Fruit fly (Drosophila melanogaster): Measurements from ENCODE around the gene Cad96Ca.

Cad96Ca gene

dm6 chr3R:25183484-25184442 lies 24.3 kb downstream of the Cad96Ca start, which contains the start of gene dan (continued):
- TF ChIP-seq CG15073 (GFP tag; optimal IDR thresholded peaks at IDR 0.05) = no peak
- TF ChIP-seq slou (GFP tag; optimal IDR thresholded peaks at IDR 0.05) = no peak
- TF ChIP-seq dmrt11E (tag; optimal IDR thresholded peaks at IDR 0.05) = peak; percentile 75
- TF ChIP-seq esg (GFP tag; conservative IDR thresholded peaks at IDR 0.05) = 0 out of 2 replicates have a peak, but pooled peaks have one; percentile 26
- no peak for TF ChIP-seq br (optimal IDR thresholded peaks at IDR 0.05)
- TF ChIP-seq CG17568 (GFP tag; optimal IDR thresholded peaks at IDR 0.05) = no peak
- TF ChIP-seq seq (GFP tag; IDR thresholded peaks at IDR 0.05) = no peak
- TF ChIP-seq Doc3 (GFP tag; IDR thresholded peaks at IDR 0.05; ENCODE audit: partially characterized antibody) = no peak
- TF ChIP-seq CG4404 (GFP tag; IDR thresholded peaks at IDR 0.05) = peak; percentile 69
- peak; percentile 62 for TF ChIP-seq twi (tag; optimal IDR thresholded peaks at IDR 0.05)
- TF ChIP-seq CG10267 (tag; optimal IDR thresholded peaks at IDR 0.05) = peak; percentile 54
- no peak for TF ChIP-seq gro (GFP tag; optimal IDR thresholded peaks at IDR 0.05)
- peak in 1 of 3 experiments; percentile 73 for TF ChIP-seq lola (GFP tag; optimal IDR thresholded peaks at IDR 0.05)
- TF ChIP-seq CG11085 (GFP tag; IDR thresholded peaks at IDR 0.05) = no peak
- peak; percentile 32; the same call in 1 of the 2 replicates for TF ChIP-seq lmd (GFP tag; IDR thresholded peaks at IDR 0.05)
- TF ChIP-seq CG8290 (GFP tag; optimal IDR thresholded peaks at IDR 0.05) = no peak
- TF ChIP-seq CG8290 (tag; optimal IDR thresholded peaks at IDR 0.05) = no peak
- peak; percentile 30 for TF ChIP-seq dpn (GFP tag; optimal IDR thresholded peaks at IDR 0.05)
- TF ChIP-seq ind (GFP tag; optimal IDR thresholded peaks at IDR 0.05) = peak; percentile 17
- TF ChIP-seq Six4 (GFP tag; optimal IDR thresholded peaks at IDR 0.05) = no peak
- TF ChIP-seq jigr1 (GFP tag; IDR thresholded peaks at IDR 0.05) = no peak
- TF ChIP-seq cad (GFP tag; optimal IDR thresholded peaks at IDR 0.05) = no peak
- no peak for TF ChIP-seq ato (GFP tag; IDR thresholded peaks at IDR 0.05; ENCODE audit: partially characterized antibody)
- TF ChIP-seq D (optimal IDR thresholded peaks at IDR 0.05) = no peak
- TF ChIP-seq D (GFP tag; optimal IDR thresholded peaks at IDR 0.05) = peak; percentile 9
- TF ChIP-seq CG7928 (GFP tag; optimal IDR thresholded peaks at IDR 0.05) = no peak
- no peak for TF ChIP-seq scrt (GFP tag; optimal IDR thresholded peaks at IDR 0.05)
- TF ChIP-seq CG13894 (tag; optimal IDR thresholded peaks at IDR 0.05) = no peak
- no peak for TF ChIP-seq cato (GFP tag; optimal IDR thresholded peaks at IDR 0.05; ENCODE audit: borderline replicate concordance)
- TF ChIP-seq Sry-δ (GFP tag; optimal IDR thresholded peaks at IDR 0.05) = no peak
- no peak for TF ChIP-seq sim (GFP tag; IDR thresholded peaks at IDR 0.05)
- TF ChIP-seq CG8924 (tag; optimal IDR thresholded peaks at IDR 0.05) = peak; percentile 66
- TF ChIP-seq Dip3 (GFP tag; optimal IDR thresholded peaks at IDR 0.05) = no peak
- peak; percentile 40; the same call in 1 of the 2 replicates for TF ChIP-seq crol (GFP tag; IDR thresholded peaks at IDR 0.05)
- no peak for TF ChIP-seq gcm (GFP tag; optimal IDR thresholded peaks at IDR 0.05)
- TF ChIP-seq CG8388 (GFP tag; optimal IDR thresholded peaks at IDR 0.05) = peak; percentile 43
- peak; percentile 21 for TF ChIP-seq CG10462 (GFP tag; optimal IDR thresholded peaks at IDR 0.05)
- TF ChIP-seq CG15696 (tag; optimal IDR thresholded peaks at IDR 0.05) = peak; percentile 68
- TF ChIP-seq tap (tag; optimal IDR thresholded peaks at IDR 0.05) = no peak
- TF ChIP-seq CG4730 (GFP tag; IDR thresholded peaks at IDR 0.05) = no peak
- peak; percentile 71 for TF ChIP-seq nmo (GFP tag; optimal IDR thresholded peaks at IDR 0.05)
- TF ChIP-seq CG4854 (GFP tag; optimal IDR thresholded peaks at IDR 0.05) = no peak
- TF ChIP-seq bsh (GFP tag; optimal IDR thresholded peaks at IDR 0.05) = peak in 1 of 2 experiments; percentile 38
- TF ChIP-seq sc (optimal IDR thresholded peaks at IDR 0.05) = no peak
- TF ChIP-seq sc (GFP tag; optimal IDR thresholded peaks at IDR 0.05) = no peak
- no peak for TF ChIP-seq h (optimal IDR thresholded peaks at IDR 0.05)
- peak; percentile 6 for TF ChIP-seq Fer1 (GFP tag; optimal IDR thresholded peaks at IDR 0.05)
- TF ChIP-seq CG11695 (GFP tag; IDR thresholded peaks at IDR 0.05) = 0 out of 3 replicates have a peak, but pooled peaks have one; percentile 45
- no peak for TF ChIP-seq dimm (GFP tag; IDR thresholded peaks at IDR 0.05)
- no peak for TF ChIP-seq CG1024 (GFP tag; IDR thresholded peaks at IDR 0.05)
